Fruit fly (Drosophila melanogaster) whole organism, prepupa: ENCODE results near the gene Ser7.

Source experiments
- Hr38 ChIP-seq: sonication (Bioruptor generic); optimal IDR thresholded peaks from 2 replicates; lab custom pipeline; 2016; ENCODE audit warnings: missing biosample characterization, missing genetic modification characterization
- salr ChIP-seq, 2 experiments: fragments of 200-800 bp; sonication (Bioruptor generic); optimal IDR thresholded peaks; 3 replicates each; lab custom pipeline; 2016 to 2018; ENCODE audit warnings: missing biosample characterization in 2 of 2, missing genetic modification characterization in 2 of 2, mild to moderate bottlenecking in 1 of 2

DNA sequence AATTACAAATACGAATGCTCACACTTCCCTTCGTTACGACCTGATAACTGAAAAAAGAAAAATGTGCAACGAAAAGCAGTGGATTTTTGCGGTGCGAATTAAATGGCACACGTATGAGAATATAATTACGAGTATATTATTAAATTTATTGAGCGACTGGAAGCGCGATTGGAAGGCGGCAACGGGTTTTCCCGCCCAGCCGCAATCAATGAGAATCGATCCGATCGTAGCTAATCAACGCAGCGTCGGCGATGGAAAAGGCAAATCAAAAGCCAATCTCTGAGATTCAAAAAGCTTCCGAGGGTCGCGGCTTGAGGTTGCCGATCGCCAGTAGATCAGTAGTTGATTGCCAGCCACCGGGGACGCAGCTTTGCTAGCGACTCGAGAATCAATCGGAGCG is at the start of gene Ser7:
- no peak for TF ChIP-seq Hr38
- no peak for TF ChIP-seq salr (GFP tag; optimal IDR thresholded peaks at IDR 0.05; lab: Kevin White, UChicago)
